Fruit fly (Drosophila melanogaster) whole organism, embryonic: ENCODE measurements around the gene CG14883.
A peak's percentile ranks its signal among the peaks of the same experiment; 100 is the strongest.

Source experiments
- ATbp ChIP-seq: fragments of 200-800 bp; sonication (Bioruptor generic); optimal IDR thresholded peaks from 2 replicates; lab custom pipeline; 2017; ENCODE audit warnings: missing biosample characterization, mild to moderate bottlenecking, missing genetic modification characterization, missing genetic modification reagents
- Asciz ChIP-seq: fragments of 200-800 bp; sonication (Bioruptor generic); optimal IDR thresholded peaks from 2 replicates; lab custom pipeline; 2017; ENCODE audit warnings: missing biosample characterization, mild to moderate bottlenecking, missing genetic modification characterization, missing genetic modification reagents
- CG10366 ChIP-seq: fragments of 200-800 bp; sonication (Bioruptor generic); IDR thresholded peaks from 2 replicates; pipeline ENCODE4 v1.3.6; 2022; ENCODE audit warnings: missing biosample characterization, missing genetic modification characterization
- CG11398 ChIP-seq: fragments of 200-800 bp; sonication (Bioruptor generic); optimal IDR thresholded peaks from 2 replicates; lab custom pipeline; 2016; ENCODE audit warnings: missing biosample characterization, missing genetic modification characterization
- CG11696 ChIP-seq: fragments of 200-800 bp; sonication (Bioruptor generic); IDR thresholded peaks from 2 replicates; pipeline ENCODE4 v1.3.6; 2022; ENCODE audit warnings: missing biosample characterization, missing genetic modification characterization
- CG12659 ChIP-seq: fragments of 200-800 bp; sonication (Bioruptor generic); optimal IDR thresholded peaks from 3 replicates; lab custom pipeline; 2017; ENCODE audit warnings: mild to moderate bottlenecking, missing biosample characterization, missing genetic modification reagents, missing genetic modification characterization
- CG13296 ChIP-seq: fragments of 200-800 bp; sonication (Bioruptor generic); optimal IDR thresholded peaks from 3 replicates; lab custom pipeline; 2018; ENCODE audit warnings: missing biosample characterization, mild to moderate bottlenecking, missing genetic modification characterization
- CG13624 ChIP-seq: fragments of 200-800 bp; sonication (Bioruptor generic); optimal IDR thresholded peaks from 2 replicates; lab custom pipeline; 2016; ENCODE audit warnings: missing biosample characterization, missing genetic modification characterization
- CG14965 ChIP-seq: fragments of 200-800 bp; sonication (Bioruptor generic); optimal IDR thresholded peaks from 2 replicates; lab custom pipeline; 2016; ENCODE audit warnings: missing biosample characterization, missing genetic modification characterization, borderline replicate concordance
- CG16813 ChIP-seq: fragments of 200-800 bp; sonication (Bioruptor generic); IDR thresholded peaks from 3 replicates; pipeline ENCODE4 v1.3.6; 2022; ENCODE audit warnings: missing biosample characterization, missing genetic modification characterization; ENCODE audit not compliant: partially characterized antibody
- CG2202 ChIP-seq: fragments of 200-800 bp; sonication (Bioruptor generic); optimal IDR thresholded peaks from 2 replicates; lab custom pipeline; 2018; ENCODE audit warnings: missing biosample characterization, mild to moderate bottlenecking, missing genetic modification characterization
- CG32767 ChIP-seq: fragments of 200-800 bp; sonication (Bioruptor generic); IDR thresholded peaks from 2 replicates; pipeline ENCODE4 v1.3.6; 2022; ENCODE audit warnings: missing biosample characterization, missing genetic modification characterization
- CG3847 ChIP-seq: fragments of 200-800 bp; sonication (Bioruptor generic); IDR thresholded peaks from 2 replicates; pipeline ENCODE4 v1.3.6; 2022; ENCODE audit warnings: missing biosample characterization, missing genetic modification characterization
- CG4617 ChIP-seq: fragments of 200-800 bp; sonication (Bioruptor generic); optimal IDR thresholded peaks from 3 replicates; lab custom pipeline; 2016; ENCODE audit warnings: missing biosample characterization, missing genetic modification characterization, borderline replicate concordance
- CG4730 ChIP-seq: fragments of 200-800 bp; sonication (Bioruptor generic); IDR thresholded peaks from 2 replicates; pipeline ENCODE4 v1.3.6; 2022; ENCODE audit warnings: missing biosample characterization, missing genetic modification characterization
- CG6791 ChIP-seq: fragments of 200-800 bp; sonication (Bioruptor generic); IDR thresholded peaks from 3 replicates; pipeline ENCODE4 v1.3.6; 2022; ENCODE audit warnings: missing biosample characterization, missing genetic modification characterization; ENCODE audit not compliant: partially characterized antibody
- CG7357 ChIP-seq: fragments of 200-800 bp; sonication (Bioruptor generic); IDR thresholded peaks from 3 replicates; pipeline ENCODE4 v1.3.6; 2022; ENCODE audit warnings: missing biosample characterization, missing genetic modification characterization
- CG8944 ChIP-seq: fragments of 200-800 bp; sonication (Bioruptor generic); optimal IDR thresholded peaks from 3 replicates; lab custom pipeline; 2016; ENCODE audit warnings: missing biosample characterization, missing genetic modification characterization
- CTCF ChIP-seq: fragments of 200-800 bp; sonication (Bioruptor generic); optimal IDR thresholded peaks from 2 replicates; lab custom pipeline; 2017; ENCODE audit warnings: missing biosample characterization, mild to moderate bottlenecking, missing genetic modification characterization, moderate library complexity
- CkIIα-i1 ChIP-seq: fragments of 200-800 bp; sonication (Bioruptor generic); IDR thresholded peaks from 2 replicates; pipeline ENCODE4 v1.3.6; 2022; ENCODE audit warnings: missing biosample characterization, missing genetic modification characterization
- Dad ChIP-seq: fragments of 200-800 bp; sonication (Bioruptor generic); optimal IDR thresholded peaks from 3 replicates; lab custom pipeline; 2016; ENCODE audit warnings: missing biosample characterization, missing genetic modification characterization
- E2f2 ChIP-seq: fragments of 200-800 bp; sonication (Bioruptor generic); IDR thresholded peaks from 2 replicates; pipeline ENCODE4 v1.3.6; 2022; ENCODE audit warnings: missing biosample characterization, missing genetic modification characterization
- HmgZ ChIP-seq: fragments of 200-800 bp; sonication (Bioruptor generic); optimal IDR thresholded peaks from 2 replicates; lab custom pipeline; 2018; ENCODE audit warnings: missing biosample characterization, mild to moderate bottlenecking, missing genetic modification characterization
- Hmr ChIP-seq: fragments of 200-800 bp; sonication (Bioruptor generic); optimal IDR thresholded peaks from 3 replicates; lab custom pipeline; 2017; ENCODE audit warnings: mild to moderate bottlenecking, missing biosample characterization, missing genetic modification reagents, missing genetic modification characterization
- MESR4 ChIP-seq: fragments of 200-800 bp; sonication (Bioruptor generic); optimal IDR thresholded peaks from 2 replicates; lab custom pipeline; 2018; ENCODE audit warnings: missing biosample characterization, mild to moderate bottlenecking, missing genetic modification characterization, moderate library complexity
- Max ChIP-seq: fragments of 200-800 bp; sonication (Bioruptor generic); optimal IDR thresholded peaks from 2 replicates; lab custom pipeline; 2016; ENCODE audit warnings: missing biosample characterization, mild to moderate bottlenecking, missing genetic modification characterization
- Med ChIP-seq: fragments of 200-800 bp; sonication (Bioruptor generic); peaks from one replicate; lab custom pipeline; 2016; ENCODE audit warnings: missing biosample characterization, missing genetic modification characterization, mild to moderate bottlenecking, inconsistent platforms, moderate library complexity
- Rfx ChIP-seq: fragments of 200-800 bp; sonication (Bioruptor generic); IDR thresholded peaks from 2 replicates; pipeline ENCODE4 v1.3.6; 2022; ENCODE audit warnings: missing biosample characterization, missing genetic modification characterization
- Side ChIP-seq: fragments of 200-800 bp; sonication (Bioruptor generic); optimal IDR thresholded peaks from 2 replicates; lab custom pipeline; 2016; ENCODE audit warnings: missing biosample characterization, missing genetic modification characterization
- Sry-δ ChIP-seq: fragments of 200-800 bp; sonication (Bioruptor generic); optimal IDR thresholded peaks from 2 replicates; lab custom pipeline; 2016; ENCODE audit warnings: missing biosample characterization, missing genetic modification characterization
- Xbp1 ChIP-seq: fragments of 200-800 bp; sonication (Bioruptor generic); optimal IDR thresholded peaks from 3 replicates; lab custom pipeline; 2016; ENCODE audit warnings: missing biosample characterization, mild to moderate bottlenecking, missing genetic modification characterization
- az2 ChIP-seq: fragments of 200-800 bp; sonication (Bioruptor generic); optimal IDR thresholded peaks from 3 replicates; lab custom pipeline; 2016; ENCODE audit warnings: missing biosample characterization, missing genetic modification characterization
- cato ChIP-seq: fragments of 200-800 bp; sonication (Bioruptor generic); optimal IDR thresholded peaks from 2 replicates; lab custom pipeline; 2016; ENCODE audit warnings: missing biosample characterization, missing genetic modification characterization, borderline replicate concordance
- chinmo ChIP-seq: fragments of 200-800 bp; sonication (Bioruptor generic); IDR thresholded peaks from 4 replicates; pipeline ENCODE4 v1.3.6; 2022; ENCODE audit warnings: missing biosample characterization, missing genetic modification characterization; ENCODE audit not compliant: partially characterized antibody
- chn ChIP-seq: fragments of 200-800 bp; sonication (Bioruptor generic); optimal IDR thresholded peaks from 2 replicates; lab custom pipeline; 2016; ENCODE audit warnings: missing biosample characterization, missing genetic modification characterization
- crp ChIP-seq, 2 experiments: fragments of 200-800 bp; sonication (Bioruptor generic); optimal IDR thresholded peaks; 2 replicates in 1 of 2; 3 replicates in 1 of 2; lab custom pipeline; 2017; ENCODE audit warnings: missing biosample characterization in 2 of 2, missing genetic modification characterization in 2 of 2, mild to moderate bottlenecking in 1 of 2, moderate library complexity in 1 of 2
- disco-r ChIP-seq: fragments of 200-800 bp; sonication (Bioruptor generic); optimal IDR thresholded peaks from 2 replicates; lab custom pipeline; 2016; ENCODE audit warnings: missing biosample characterization, missing genetic modification characterization
- gfzf ChIP-seq: fragments of 200-800 bp; sonication (Bioruptor generic); optimal IDR thresholded peaks from 2 replicates; lab custom pipeline; 2016; ENCODE audit warnings: missing biosample characterization, mild to moderate bottlenecking, missing genetic modification characterization, moderate library complexity
- hth ChIP-seq: fragments of >200 bp; optimal IDR thresholded peaks from 2 replicates; lab custom pipeline; 2017; ENCODE audit warnings: inconsistent platforms
- lilli ChIP-seq: fragments of 200-800 bp; sonication (Bioruptor generic); optimal IDR thresholded peaks from 3 replicates; lab custom pipeline; 2016; ENCODE audit warnings: missing biosample characterization, missing genetic modification characterization
- nom ChIP-seq: fragments of 200-800 bp; sonication (Bioruptor generic); optimal IDR thresholded peaks from 2 replicates; lab custom pipeline; 2017; ENCODE audit warnings: missing biosample characterization, missing genetic modification characterization, mild to moderate bottlenecking, moderate library complexity, missing genetic modification reagents
- pros ChIP-seq: fragments of 200-800 bp; sonication (Bioruptor generic); optimal IDR thresholded peaks from 3 replicates; lab custom pipeline; 2019; ENCODE audit warnings: missing biosample characterization, mild to moderate bottlenecking, missing genetic modification characterization, moderate library complexity
- pzg ChIP-seq: fragments of 200-800 bp; sonication (Bioruptor generic); optimal IDR thresholded peaks from 3 replicates; lab custom pipeline; 2018; ENCODE audit warnings: missing biosample characterization, mild to moderate bottlenecking, missing genetic modification characterization, moderate library complexity
- row ChIP-seq: fragments of 200-800 bp; sonication (Bioruptor generic); IDR thresholded peaks from 3 replicates; pipeline ENCODE4 v1.3.6; 2022; ENCODE audit warnings: missing biosample characterization, missing genetic modification characterization
- run ChIP-seq: fragments of 200-800 bp; sonication (Bioruptor generic); optimal IDR thresholded peaks from 3 replicates; lab custom pipeline; 2018; ENCODE audit warnings: missing biosample characterization, mild to moderate bottlenecking, missing genetic modification characterization
- schlank ChIP-seq: fragments of 200-800 bp; sonication (Bioruptor generic); optimal IDR thresholded peaks from 2 replicates; lab custom pipeline; 2018; ENCODE audit warnings: missing biosample characterization, mild to moderate bottlenecking, missing genetic modification characterization
- sim ChIP-seq: fragments of 200-800 bp; sonication (Bioruptor generic); IDR thresholded peaks from 2 replicates; pipeline ENCODE4 v1.3.6; 2022; ENCODE audit warnings: missing biosample characterization, missing genetic modification characterization
- stc ChIP-seq: fragments of 200-800 bp; sonication (Bioruptor generic); IDR thresholded peaks from 2 replicates; pipeline ENCODE4 v1.3.6; 2022; ENCODE audit warnings: missing biosample characterization, missing genetic modification characterization
- stwl ChIP-seq: fragments of 200-800 bp; sonication (Bioruptor generic); optimal IDR thresholded peaks from 3 replicates; lab custom pipeline; 2018; ENCODE audit warnings: missing biosample characterization, mild to moderate bottlenecking, missing genetic modification characterization, moderate library complexity
- tap ChIP-seq: fragments of 200-800 bp; optimal IDR thresholded peaks from 3 replicates; lab custom pipeline; 2019; ENCODE audit warnings: missing biosample characterization, mild to moderate bottlenecking, missing genetic modification characterization, moderate library complexity
- trh ChIP-seq: fragments of 200-800 bp; sonication (Bioruptor generic); optimal IDR thresholded peaks from 2 replicates; lab custom pipeline; 2016; ENCODE audit warnings: missing biosample characterization, missing genetic modification characterization
- vfl ChIP-seq: fragments of 200-800 bp; sonication (Bioruptor generic); optimal IDR thresholded peaks from 2 replicates; lab custom pipeline; 2016; ENCODE audit warnings: missing biosample characterization, missing genetic modification characterization

Gene CG14883

dm6 chr3R:16482276-16482675, 26.4 kb downstream of the CG14883 start, which contains the start of gene Sdhaf3 (continued):
- TF ChIP-seq pros (GFP tag; lab: Kevin White, UChicago) (no peak), ATbp (GFP tag; lab: Kevin White, UChicago) (no peak), CG10366 (GFP tag; lab: Robert Waterston, UW) (no peak), CG3847 (GFP tag; lab: Robert Waterston, UW) (peak; percentile 31; the same call in 1 of the 2 replicates), az2 (no peak), CG8944 (no peak), nom (GFP tag; lab: Kevin White, UChicago) (no peak), lilli (GFP tag; lab: Kevin White, UChicago) (peak; percentile 13), Side (no peak), CG7357 (no peak), Med (GFP tag; lab: Kevin White, UChicago) (peak; percentile 78), cato (GFP tag; lab: Kevin White, UChicago) (no peak), chinmo (GFP tag; lab: Robert Waterston, UW) (no peak), CG13624 (GFP tag; lab: Kevin White, UChicago) (no peak), Rfx (peak; percentile 46; the same call in 1 of the 2 replicates), Hmr (GFP tag; lab: Kevin White, UChicago) (no peak), pzg (GFP tag; lab: Kevin White, UChicago) (peak; percentile 56), CG16813 (GFP tag; lab: Robert Waterston, UW) (0 out of 3 replicates have a peak, but pooled peaks have one; percentile 14), hth (lab: Kevin White, UChicago) (no peak), CG4617 (peak; percentile 5), stc (GFP tag; lab: Robert Waterston, UW) (no peak), CG11696 (GFP tag; lab: Robert Waterston, UW) (no peak), sim (GFP tag; lab: Robert Waterston, UW) (no peak), Sry-δ (no peak), Max (GFP tag; lab: Kevin White, UChicago) (no peak), Asciz (no peak), tap (tag; lab: Kevin White, UChicago) (no peak), CG32767 (GFP tag; lab: Robert Waterston, UW) (no peak), chn (GFP tag; lab: Kevin White, UChicago) (no peak), Dad (GFP tag; lab: Kevin White, UChicago) (no peak), vfl (GFP tag; lab: Kevin White, UChicago) (peak; percentile 19), CG4730 (GFP tag; lab: Robert Waterston, UW) (no peak), stwl (tag; lab: Kevin White, UChicago) (peak; percentile 53), CTCF (GFP tag; lab: Kevin White, UChicago) (peak; percentile 28), E2f2 (peak; percentile 93), CG12659 (peak; percentile 17), CG2202 (tag; lab: Kevin White, UChicago) (no peak), CkIIα-i1 (GFP tag; lab: Robert Waterston, UW) (no peak), HmgZ (tag; lab: Kevin White, UChicago) (peak; percentile 18), CG6791 (no peak), CG11398 (GFP tag; lab: Kevin White, UChicago) (no peak), schlank (tag; lab: Kevin White, UChicago) (no peak), crp (GFP tag; optimal IDR thresholded peaks at IDR 0.05; lab: Kevin White, UChicago) (peak in 1 of 2 experiments; percentile 74), run (tag; lab: Kevin White, UChicago) (no peak), row (GFP tag; lab: Robert Waterston, UW) (no peak), gfzf (GFP tag; lab: Kevin White, UChicago) (no peak), trh (no peak), CG13296 (GFP tag; lab: Kevin White, UChicago) (no peak), disco-r (GFP tag; lab: Kevin White, UChicago) (no peak), Xbp1 (no peak), CG14965 (GFP tag; lab: Kevin White, UChicago) (no peak), MESR4 (GFP tag; lab: Kevin White, UChicago) (peak; percentile 0)
